Fruit fly (Drosophila melanogaster) whole organism, embryonic: ENCODE measurements around the gene CG45676.

Source experiments
- CG4328 ChIP-seq: fragments of 200-800 bp; sonication (Bioruptor generic); optimal IDR thresholded peaks from 3 replicates; lab custom pipeline; 2017; ENCODE audit warnings: missing biosample characterization, missing genetic modification reagents, missing genetic modification characterization
- CG4707 ChIP-seq: fragments of 200-800 bp; sonication (Bioruptor generic); optimal IDR thresholded peaks from 2 replicates; lab custom pipeline; 2018; ENCODE audit warnings: missing biosample characterization, mild to moderate bottlenecking, missing genetic modification characterization, moderate library complexity
- Doc3 ChIP-seq: fragments of 200-800 bp; sonication (Bioruptor generic); IDR thresholded peaks from 3 replicates; pipeline ENCODE4 v1.3.6; 2022; ENCODE audit warnings: missing biosample characterization, missing genetic modification characterization; ENCODE audit not compliant: partially characterized antibody
- HLH3B ChIP-seq: fragments of 200-800 bp; sonication (Bioruptor generic); IDR thresholded peaks from 2 replicates; pipeline ENCODE4 v1.3.6; 2022; ENCODE audit warnings: missing biosample characterization, missing genetic modification characterization

DNA sequence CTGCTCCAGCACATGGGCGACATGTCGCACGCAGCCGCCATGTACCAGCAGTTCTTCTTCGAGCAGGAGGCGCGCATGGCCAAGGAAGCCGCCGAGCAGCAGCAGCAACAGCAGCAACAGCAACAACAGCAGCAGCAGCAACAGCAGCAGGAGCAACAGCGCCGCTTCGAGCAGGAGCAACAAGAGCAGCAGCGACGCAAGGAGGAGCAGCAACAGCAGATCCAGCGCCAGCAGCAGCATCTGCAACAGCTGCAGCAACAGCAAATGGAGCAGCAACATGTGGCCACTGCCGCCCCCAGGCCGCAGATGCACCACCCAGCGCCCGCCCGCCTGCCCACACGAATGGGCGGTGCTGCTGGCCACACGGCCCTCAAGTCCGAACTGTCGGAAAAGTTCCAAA is 43.5 kb upstream of the CG45676 start:
- TF ChIP-seq CG4707, result no peak
- TF ChIP-seq HLH3B (GFP tag; lab: Robert Waterston, UW), result no peak
- TF ChIP-seq CG4328 (GFP tag; lab: Kevin White, UChicago), result no peak
- no peak for TF ChIP-seq Doc3
